Worm (Caenorhabditis elegans) whole organism, early embryonic: ENCODE results near the gene C08D8.1.

Source experiments
- B0310.2 ChIP-seq: sonication (generic microtip); optimal IDR thresholded peaks from 2 replicates; lab custom pipeline; 2016; ENCODE audit warnings: mild to moderate bottlenecking, missing genetic modification characterization, missing compliant biosample characterization
- F13C5.2 ChIP-seq: sonication (generic microtip); optimal IDR thresholded peaks from 2 replicates; lab custom pipeline; 2017; ENCODE audit warnings: mild to moderate bottlenecking, missing genetic modification characterization, inconsistent platforms, missing compliant biosample characterization
- aly-1 ChIP-seq: sonication (generic microtip); optimal IDR thresholded peaks from 2 replicates; lab custom pipeline; 2016; ENCODE audit warnings: missing genetic modification characterization, missing compliant biosample characterization
- ama-1 ChIP-seq: fragments of 150-350 bp; optimal IDR thresholded peaks from 2 replicates; lab custom pipeline; 2014
- ceh-13 ChIP-seq: fragments of 200-800 bp; sonication (Bioruptor generic); optimal IDR thresholded peaks from 2 replicates; lab custom pipeline; 2018; ENCODE audit warnings: mild to moderate bottlenecking, missing genetic modification characterization, missing compliant biosample characterization
- ceh-36 ChIP-seq: sonication (generic microtip); optimal IDR thresholded peaks from 2 replicates; lab custom pipeline; 2016; ENCODE audit warnings: missing genetic modification characterization, inconsistent platforms, missing compliant biosample characterization
- ets-7 ChIP-seq: sonication (generic microtip); optimal IDR thresholded peaks from 2 replicates; lab custom pipeline; 2016; ENCODE audit warnings: missing genotype, missing genetic modification characterization, missing compliant biosample characterization
- flt-1 ChIP-seq: fragments of 200-800 bp; sonication (Bioruptor generic); IDR thresholded peaks from 2 replicates; pipeline ENCODE4 v1.3.6; 2022; ENCODE audit warnings: missing genetic modification characterization, missing compliant biosample characterization
- hmbx-1 ChIP-seq: sonication (generic microtip); optimal IDR thresholded peaks from 2 replicates; lab custom pipeline; 2016; ENCODE audit warnings: mild to moderate bottlenecking, missing genetic modification characterization, missing compliant biosample characterization
- hmg-4 ChIP-seq: fragments of 200-800 bp; sonication (Bioruptor generic); optimal IDR thresholded peaks from 2 replicates; lab custom pipeline; 2018; ENCODE audit warnings: mild to moderate bottlenecking, missing genetic modification characterization, missing compliant biosample characterization
- hnd-1 ChIP-seq: sonication (generic microtip); optimal IDR thresholded peaks from 2 replicates; lab custom pipeline; 2016; ENCODE audit warnings: missing genetic modification characterization, missing compliant biosample characterization
- pes-1 ChIP-seq: fragments of 200-800 bp; sonication (Bioruptor generic); IDR thresholded peaks from 2 replicates; pipeline ENCODE4 v1.3.6; 2022; ENCODE audit warnings: missing genetic modification reagents, missing genetic modification characterization, missing compliant biosample characterization
- scrt-1 ChIP-seq: fragments of 200-800 bp; sonication (Bioruptor generic); IDR thresholded peaks from 2 replicates; pipeline ENCODE4 v1.3.6; 2022; ENCODE audit warnings: missing genetic modification characterization, missing compliant biosample characterization
- sea-1 ChIP-seq: fragments of 200-800 bp; sonication (Bioruptor generic); conservative IDR thresholded peaks from 2 replicates; pipeline ENCODE4 v1.3.6; 2022; ENCODE audit warnings: missing genetic modification characterization, missing compliant biosample characterization
- tbx-11 ChIP-seq: fragments of 200-800 bp; sonication (Bioruptor generic); IDR thresholded peaks from 2 replicates; pipeline ENCODE4 v1.3.6; 2022; ENCODE audit warnings: missing genetic modification characterization, missing compliant biosample characterization
- tbx-37 ChIP-seq: fragments of 200-800 bp; sonication (Bioruptor generic); conservative IDR thresholded peaks from 2 replicates; pipeline ENCODE4 v1.3.6; 2022; ENCODE audit warnings: missing genetic modification reagents, missing genetic modification characterization, missing compliant biosample characterization
- tra-4 ChIP-seq: sonication (generic microtip); optimal IDR thresholded peaks from 2 replicates; lab custom pipeline; 2017; ENCODE audit warnings: missing genetic modification characterization, missing compliant biosample characterization

The C08D8.1 gene

ce11 chrV:8359792-8360191, 14.2 kb downstream of the C08D8.1 start, which contains the start of gene F38E1.6:
Gene F38E1.6 (plus strand): TSS chrV:8360092.
- TF ChIP-seq hmg-4 (GFP tag; lab: Kevin White, UChicago), result no peak
- TF ChIP-seq hnd-1 (tag; lab: Kevin White, UChicago), result no peak
- TF ChIP-seq ceh-36 (tag; lab: Kevin White, UChicago), result no peak
- no peak for TF ChIP-seq scrt-1 (GFP tag; lab: Robert Waterston, UW)
- no peak for TF ChIP-seq pes-1 (GFP tag; lab: Robert Waterston, UW)
- no peak for TF ChIP-seq tbx-11 (GFP tag; lab: Robert Waterston, UW)
- no peak for TF ChIP-seq sea-1

- TF ChIP-seq F13C5.2, result no peak
- TF ChIP-seq hmbx-1 (tag; lab: Kevin White, UChicago), result no peak
- no peak for TF ChIP-seq ceh-36 (tag; lab: Kevin White, UChicago)
- no peak for TF ChIP-seq scrt-1 (GFP tag; lab: Robert Waterston, UW)
- TF ChIP-seq ceh-13 (GFP tag; lab: Kevin White, UChicago), result no peak
- no peak for TF ChIP-seq tra-4 (tag; lab: Kevin White, UChicago)
- no peak for TF ChIP-seq aly-1 (tag; lab: Kevin White, UChicago)
- TF ChIP-seq hmg-4 (GFP tag; lab: Kevin White, UChicago), result no peak
- TF ChIP-seq tbx-37 (GFP tag; lab: Robert Waterston, UW), result no peak
- TF ChIP-seq tbx-11 (GFP tag; lab: Robert Waterston, UW), result no peak
- TF ChIP-seq flt-1, result no peak
- no peak for TF ChIP-seq sea-1
These were observed 25.1 kb downstream of the C08D8.1 start, which contains the start of gene gpa-2 for ce11 chrV:8370705-8371104. Gene gpa-2 (plus strand): TSS chrV:8371005.

ce11 chrV:8375419-8375818, 29.9 kb downstream of the C08D8.1 start, which contains the start of gene F38E1.10:
Gene F38E1.10 (minus strand): TSS chrV:8375519.
- no peak for TF ChIP-seq tra-4 (tag; lab: Kevin White, UChicago)
- no peak for TF ChIP-seq aly-1 (tag; lab: Kevin White, UChicago)
- TF ChIP-seq flt-1, result no peak
- no peak for TF ChIP-seq B0310.2
- TF ChIP-seq F13C5.2, result no peak
- no peak for TF ChIP-seq pes-1 (GFP tag; lab: Robert Waterston, UW)
- TF ChIP-seq hmbx-1 (tag; lab: Kevin White, UChicago), result no peak
- TF ChIP-seq hmg-4 (GFP tag; lab: Kevin White, UChicago), result no peak
- TF ChIP-seq scrt-1 (GFP tag; lab: Robert Waterston, UW), result no peak
- no peak for TF ChIP-seq ama-1 (lab: Kevin White, UChicago)
- no peak for TF ChIP-seq sea-1

ce11 chrV:8375849-8376248, 30.3 kb downstream of the C08D8.1 start, which contains the start of gene F38E1.3:
Gene F38E1.3 (plus strand): TSS chrV:8376149.
- TF ChIP-seq tbx-11 (GFP tag; lab: Robert Waterston, UW) (no peak), aly-1 (tag; lab: Kevin White, UChicago) (no peak), ceh-13 (GFP tag; lab: Kevin White, UChicago) (no peak), ets-7 (tag; lab: Kevin White, UChicago) (no peak), F13C5.2 (no peak)

- TF ChIP-seq tbx-37 (GFP tag; lab: Robert Waterston, UW) (no peak), hnd-1 (tag; lab: Kevin White, UChicago) (no peak), ceh-13 (GFP tag; lab: Kevin White, UChicago) (no peak), ama-1 (lab: Kevin White, UChicago) (no peak), sea-1 (no peak), ceh-36 (tag; lab: Kevin White, UChicago) (no peak), flt-1 (no peak), pes-1 (GFP tag; lab: Robert Waterston, UW) (no peak), tbx-11 (GFP tag; lab: Robert Waterston, UW) (no peak), aly-1 (tag; lab: Kevin White, UChicago) (no peak)
These were observed 33.6 kb downstream of the C08D8.1 start, which contains the start of gene F52E1.5 for ce11 chrV:8379206-8379605. Gene F52E1.5 (plus strand): TSS chrV:8379506.

ce11 chrV:8380076-8380475, 34.5 kb downstream of the C08D8.1 start:
- TF ChIP-seq scrt-1 (GFP tag; lab: Robert Waterston, UW) (no peak), hnd-1 (tag; lab: Kevin White, UChicago) (no peak), B0310.2 (no peak), ceh-36 (tag; lab: Kevin White, UChicago) (no peak), ama-1 (lab: Kevin White, UChicago) (no peak), tbx-11 (GFP tag; lab: Robert Waterston, UW) (no peak), aly-1 (tag; lab: Kevin White, UChicago) (no peak), ceh-13 (GFP tag; lab: Kevin White, UChicago) (no peak), ets-7 (tag; lab: Kevin White, UChicago) (no peak), hmbx-1 (tag; lab: Kevin White, UChicago) (no peak), tra-4 (tag; lab: Kevin White, UChicago) (no peak), pes-1 (GFP tag; lab: Robert Waterston, UW) (no peak), flt-1 (no peak), hmg-4 (GFP tag; lab: Kevin White, UChicago) (no peak)

- TF ChIP-seq tra-4 (tag; lab: Kevin White, UChicago), result no peak
These were observed 38.2 kb downstream of the C08D8.1 start, which contains the start of gene F52E1.14 for ce11 chrV:8383716-8384115. Gene F52E1.14 (plus strand): TSS chrV:8383922.

ce11 chrV:8384809-8385208, 39.2 kb downstream of the C08D8.1 start:
- TF ChIP-seq ama-1 (lab: Kevin White, UChicago), result no peak
- TF ChIP-seq hmbx-1 (tag; lab: Kevin White, UChicago), result no peak
- no peak for TF ChIP-seq ceh-36 (tag; lab: Kevin White, UChicago)
- TF ChIP-seq ets-7 (tag; lab: Kevin White, UChicago), result no peak
- TF ChIP-seq ceh-13 (GFP tag; lab: Kevin White, UChicago), result no peak
- no peak for TF ChIP-seq B0310.2
- no peak for TF ChIP-seq tbx-37 (GFP tag; lab: Robert Waterston, UW)
- TF ChIP-seq F13C5.2, result no peak
- no peak for TF ChIP-seq aly-1 (tag; lab: Kevin White, UChicago)
